Worm (Caenorhabditis elegans) whole organism, L2 larva: Measurements from ENCODE around the gene ntl-2.

Source experiments
- ceh-16 ChIP-seq: fragments of 150-350 bp; optimal IDR thresholded peaks from 2 replicates; lab custom pipeline; 2014; ENCODE audit warnings: missing biosample characterization, missing genetic modification characterization
- egl-27 ChIP-seq: sonication (generic microtip); optimal IDR thresholded peaks from 3 replicates; lab custom pipeline; 2017; ENCODE audit warnings: missing biosample characterization, missing genetic modification reagents, missing genetic modification characterization
- elt-3 ChIP-seq: sonication (generic microtip); optimal IDR thresholded peaks from 2 replicates; lab custom pipeline; 2017; ENCODE audit warnings: missing biosample characterization, missing genetic modification characterization
- lin-13 ChIP-seq: fragments of 150-350 bp; optimal IDR thresholded peaks from 2 replicates; lab custom pipeline; 2014; ENCODE audit warnings: missing biosample characterization, missing genetic modification reagents, missing genetic modification characterization
- mdl-1 ChIP-seq, 2 experiments: fragments of 150-350 bp in 1 of 2; sonication (generic microtip) in 1 of 2; optimal IDR thresholded peaks; 2 replicates each; lab custom pipeline; 2017; ENCODE audit warnings: missing biosample characterization in 2 of 2, missing genetic modification characterization in 2 of 2
- nhr-25 ChIP-seq: fragments of 150-350 bp; sonication (generic microtip); optimal IDR thresholded peaks from 3 replicates; lab custom pipeline; 2014; ENCODE audit warnings: missing biosample characterization, missing genetic modification characterization

ce11 chrII:4337731-4338130 lies 38.5 kb downstream of the ntl-2 start:
- TF ChIP-seq lin-13 (no peak), elt-3 (no peak), egl-27 (tag; lab: Kevin White, UChicago) (no peak), ceh-16 (no peak), nhr-25 (no peak), mdl-1 (tag; optimal IDR thresholded peaks at IDR 0.05; lab: Kevin White, UChicago) (no peak)
